Worm (Caenorhabditis elegans): Measurements from ENCODE around the gene fbxo-11.2.

DNA sequence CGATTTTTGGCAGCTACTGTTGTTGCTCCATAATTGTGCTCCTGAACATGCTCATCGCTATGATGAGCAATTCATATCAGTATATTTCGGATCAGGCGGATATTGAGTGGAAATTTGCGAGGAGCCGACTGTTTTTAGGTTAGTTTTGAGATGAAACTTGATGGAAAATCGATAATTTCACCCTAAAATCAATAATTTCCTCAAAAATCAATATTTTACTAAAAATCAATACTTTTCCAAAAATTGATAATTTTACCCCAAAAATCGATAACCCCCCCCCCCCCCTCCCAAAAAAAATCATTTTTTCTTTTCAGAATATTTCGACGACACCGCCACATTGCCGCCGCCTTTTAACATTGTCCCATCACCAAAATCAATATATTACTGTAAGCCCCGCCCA, 54.2 kb downstream of the fbxo-11.2 start:
- TF ChIP-seq egl-27 (tag; optimal IDR thresholded peaks at IDR 0.05), result no peak
- no peak for TF ChIP-seq tbx-2 (tag; optimal IDR thresholded peaks at IDR 0.05)
- no peak for TF ChIP-seq snpc-4 (tag; optimal IDR thresholded peaks at IDR 0.05)
- TF ChIP-seq alr-1 (tag; optimal IDR thresholded peaks at IDR 0.05; ENCODE audit: borderline replicate concordance), result no peak
- no peak for TF ChIP-seq nhr-12 (tag; optimal IDR thresholded peaks at IDR 0.05)

Measured in whole organism, L1 larva.